Fruit fly (Drosophila melanogaster) whole organism, embryonic: ENCODE data around the gene cic.
A peak's percentile ranks its signal among the peaks of the same experiment; 100 is the strongest.

Experiments
- Ada2b ChIP-seq: fragments of 200-800 bp; sonication (Bioruptor generic); IDR thresholded peaks from 2 replicates; pipeline ENCODE4 v1.3.6; 2022; ENCODE audit warnings: missing biosample characterization, missing genetic modification characterization
- Adf1 ChIP-seq: fragments of 200-800 bp; sonication (Bioruptor generic); IDR thresholded peaks from 2 replicates; pipeline ENCODE4 v1.3.6; 2022; ENCODE audit warnings: missing biosample characterization, missing genetic modification characterization
- Aef1 ChIP-seq: fragments of 200-800 bp; sonication (Bioruptor generic); IDR thresholded peaks from 3 replicates; pipeline ENCODE4 v1.3.6; 2022; ENCODE audit warnings: missing biosample characterization, missing genetic modification characterization
- Asciz ChIP-seq: fragments of 200-800 bp; sonication (Bioruptor generic); optimal IDR thresholded peaks from 2 replicates; lab custom pipeline; 2017; ENCODE audit warnings: missing biosample characterization, mild to moderate bottlenecking, missing genetic modification characterization, missing genetic modification reagents
- Bdp1 ChIP-seq: fragments of 200-800 bp; sonication (Bioruptor generic); optimal IDR thresholded peaks from 3 replicates; lab custom pipeline; 2016; ENCODE audit warnings: missing biosample characterization, missing genetic modification characterization
- CG10274 ChIP-seq: fragments of 200-800 bp; sonication (Bioruptor generic); optimal IDR thresholded peaks from 3 replicates; lab custom pipeline; 2017; ENCODE audit warnings: missing biosample characterization, mild to moderate bottlenecking, missing genetic modification characterization
- CG10654 ChIP-seq: fragments of 200-800 bp; sonication (Bioruptor generic); optimal IDR thresholded peaks from 2 replicates; lab custom pipeline; 2016; ENCODE audit warnings: missing biosample characterization, missing genetic modification characterization
- CG11723 ChIP-seq: fragments of 200-800 bp; sonication (Bioruptor generic); optimal IDR thresholded peaks from 2 replicates; lab custom pipeline; 2017; ENCODE audit warnings: missing biosample characterization, mild to moderate bottlenecking, missing genetic modification characterization
- CG12104 ChIP-seq: fragments of 200-800 bp; sonication (Bioruptor generic); optimal IDR thresholded peaks from 3 replicates; lab custom pipeline; 2016; ENCODE audit warnings: missing biosample characterization, missing genetic modification characterization
- CG12236 ChIP-seq: fragments of 200-800 bp; sonication (Bioruptor generic); optimal IDR thresholded peaks from 2 replicates; lab custom pipeline; 2016; ENCODE audit warnings: missing biosample characterization, missing genetic modification characterization
- CG12744 ChIP-seq: fragments of 200-800 bp; sonication (Bioruptor generic); optimal IDR thresholded peaks from 2 replicates; lab custom pipeline; 2016; ENCODE audit warnings: missing biosample characterization, missing genetic modification characterization
- CG13894 ChIP-seq: fragments of 200-800 bp; sonication (Bioruptor generic); optimal IDR thresholded peaks from 3 replicates; lab custom pipeline; 2018; ENCODE audit warnings: missing biosample characterization, mild to moderate bottlenecking, missing genetic modification characterization, moderate library complexity
- CG18764 ChIP-seq: fragments of 200-800 bp; sonication (Bioruptor generic); optimal IDR thresholded peaks from 3 replicates; lab custom pipeline; 2016; ENCODE audit warnings: missing biosample characterization, missing genetic modification characterization
- CG2199 ChIP-seq: fragments of 200-800 bp; sonication (Bioruptor generic); IDR thresholded peaks from 3 replicates; pipeline ENCODE4 v1.3.6; 2022; ENCODE audit warnings: missing biosample characterization, missing genetic modification characterization
- CG2712 ChIP-seq: fragments of 200-800 bp; optimal IDR thresholded peaks from 3 replicates; lab custom pipeline; 2019; ENCODE audit warnings: missing biosample characterization, mild to moderate bottlenecking, missing genetic modification characterization, moderate library complexity
- CG30020 ChIP-seq: fragments of 200-800 bp; optimal IDR thresholded peaks from 2 replicates; lab custom pipeline; 2019; ENCODE audit warnings: missing biosample characterization, mild to moderate bottlenecking, missing genetic modification characterization, moderate library complexity
- CG32532 ChIP-seq: fragments of 200-800 bp; sonication (Bioruptor generic); IDR thresholded peaks from 2 replicates; pipeline ENCODE4 v1.3.6; 2022; ENCODE audit warnings: missing biosample characterization, missing genetic modification characterization
- CG3407 ChIP-seq: fragments of 200-800 bp; sonication (Bioruptor generic); optimal IDR thresholded peaks from 2 replicates; lab custom pipeline; 2018; ENCODE audit warnings: missing biosample characterization, mild to moderate bottlenecking, missing genetic modification characterization
- CG3726 ChIP-seq: fragments of 200-800 bp; sonication (Bioruptor generic); IDR thresholded peaks from 3 replicates; pipeline ENCODE4, ENCODE4 v1.3.6; 2022; ENCODE audit warnings: missing biosample characterization, missing genetic modification characterization
- CG42726 ChIP-seq: fragments of 200-800 bp; sonication (Bioruptor generic); IDR thresholded peaks from 2 replicates; pipeline ENCODE4 v1.3.6; 2022; ENCODE audit warnings: missing biosample characterization, missing genetic modification characterization; ENCODE audit not compliant: partially characterized antibody
- CG4707 ChIP-seq: fragments of 200-800 bp; sonication (Bioruptor generic); optimal IDR thresholded peaks from 2 replicates; lab custom pipeline; 2018; ENCODE audit warnings: missing biosample characterization, mild to moderate bottlenecking, missing genetic modification characterization, moderate library complexity
- CG6654 ChIP-seq: fragments of 200-800 bp; sonication (Bioruptor generic); optimal IDR thresholded peaks from 2 replicates; lab custom pipeline; 2017; ENCODE audit warnings: missing biosample characterization, mild to moderate bottlenecking, missing genetic modification characterization
- CG6689 ChIP-seq: fragments of 200-800 bp; sonication (Bioruptor generic); IDR thresholded peaks from 2 replicates; pipeline ENCODE4 v1.3.6; 2022; ENCODE audit warnings: missing biosample characterization, missing genetic modification characterization
- CG7839 ChIP-seq: fragments of 200-800 bp; sonication (Bioruptor generic); optimal IDR thresholded peaks from 3 replicates; lab custom pipeline; 2018; ENCODE audit warnings: missing biosample characterization, mild to moderate bottlenecking, missing genetic modification characterization, moderate library complexity
- CG8359 ChIP-seq: fragments of 200-800 bp; sonication (Bioruptor generic); optimal IDR thresholded peaks from 2 replicates; lab custom pipeline; 2017; ENCODE audit warnings: missing biosample characterization, mild to moderate bottlenecking, missing genetic modification characterization, borderline replicate concordance
- Dll ChIP-seq: fragments of 200-800 bp; sonication (Bioruptor generic); IDR thresholded peaks from 4 replicates; pipeline ENCODE4 v1.3.6; 2022; ENCODE audit warnings: missing biosample characterization, missing genetic modification characterization; ENCODE audit not compliant: partially characterized antibody
- E2f1 ChIP-seq: fragments of 200-800 bp; sonication (Bioruptor generic); IDR thresholded peaks from 2 replicates; pipeline ENCODE4 v1.3.6; 2022; ENCODE audit warnings: missing biosample characterization, missing genetic modification characterization
- Fer3 ChIP-seq: fragments of 200-800 bp; sonication (Bioruptor generic); optimal IDR thresholded peaks from 2 replicates; lab custom pipeline; 2018; ENCODE audit warnings: missing biosample characterization, mild to moderate bottlenecking, missing genetic modification characterization, moderate library complexity
- HmgZ ChIP-seq: fragments of 200-800 bp; sonication (Bioruptor generic); optimal IDR thresholded peaks from 2 replicates; lab custom pipeline; 2018; ENCODE audit warnings: missing biosample characterization, mild to moderate bottlenecking, missing genetic modification characterization
- Hr3 ChIP-seq: fragments of 200-800 bp; sonication (Bioruptor generic); optimal IDR thresholded peaks from 3 replicates; lab custom pipeline; 2016; ENCODE audit warnings: missing biosample characterization, missing genetic modification characterization
- Hr78 ChIP-seq, 2 experiments: fragments of 200-800 bp in 1 of 2; fragments of >200 bp in 1 of 2; sonication (Bioruptor generic) in 1 of 2; optimal IDR thresholded peaks; 2 replicates each; lab custom pipeline; 2017 to 2019; ENCODE audit warnings: missing biosample characterization in 2 of 2, missing genetic modification characterization in 2 of 2, mild to moderate bottlenecking in 1 of 2, moderate library complexity in 1 of 2
- Lim3 ChIP-seq: fragments of 200-800 bp; sonication (Bioruptor generic); IDR thresholded peaks from 2 replicates; pipeline ENCODE4 v1.3.6; 2022; ENCODE audit warnings: missing biosample characterization, missing genetic modification characterization
- Ptx1 ChIP-seq: fragments of 200-800 bp; sonication (Bioruptor generic); IDR thresholded peaks from 2 replicates; pipeline ENCODE4 v1.3.6; 2022; ENCODE audit warnings: missing biosample characterization, missing genetic modification characterization
- Rx ChIP-seq: fragments of 200-800 bp; sonication (Bioruptor generic); IDR thresholded peaks from 2 replicates; pipeline ENCODE4 v1.3.6; 2022; ENCODE audit warnings: missing biosample characterization, missing genetic modification characterization
- Scr ChIP-seq: fragments of 200-800 bp; sonication (Bioruptor generic); IDR thresholded peaks from 2 replicates; pipeline ENCODE4 v1.3.6; 2022; ENCODE audit warnings: missing biosample characterization, missing genetic modification characterization; ENCODE audit not compliant: partially characterized antibody
- Side ChIP-seq: fragments of 200-800 bp; sonication (Bioruptor generic); optimal IDR thresholded peaks from 2 replicates; lab custom pipeline; 2016; ENCODE audit warnings: missing biosample characterization, missing genetic modification characterization
- Sox100B ChIP-seq: fragments of 200-800 bp; sonication (Bioruptor generic); optimal IDR thresholded peaks from 3 replicates; lab custom pipeline; 2018; ENCODE audit warnings: missing biosample characterization, mild to moderate bottlenecking, missing genetic modification characterization
- YL-1 ChIP-seq: fragments of 200-800 bp; sonication (Bioruptor generic); optimal IDR thresholded peaks from 3 replicates; lab custom pipeline; 2017; ENCODE audit warnings: missing biosample characterization, mild to moderate bottlenecking, missing genetic modification characterization
- ab ChIP-seq: fragments of 200-800 bp; sonication (Bioruptor generic); optimal IDR thresholded peaks from 2 replicates; lab custom pipeline; 2016; ENCODE audit warnings: missing biosample characterization, missing genetic modification characterization
- bab2 ChIP-seq: fragments of 200-800 bp; sonication (Bioruptor generic); optimal IDR thresholded peaks from 2 replicates; lab custom pipeline; 2016; ENCODE audit warnings: missing biosample characterization, missing genetic modification characterization
- bsh ChIP-seq, 2 experiments: fragments of 200-800 bp; sonication (Bioruptor generic); optimal IDR thresholded peaks; 2 replicates each; lab custom pipeline; 2017 to 2018; ENCODE audit warnings: mild to moderate bottlenecking in 2 of 2, missing biosample characterization in 2 of 2, missing genetic modification characterization in 2 of 2, moderate library complexity in 1 of 2
- chif ChIP-seq, 2 experiments: fragments of 200-800 bp; sonication (Bioruptor generic); optimal IDR thresholded peaks; 3 replicates each; lab custom pipeline; 2016; ENCODE audit warnings: missing biosample characterization in 2 of 2, missing genetic modification characterization in 2 of 2
- dati ChIP-seq: fragments of 200-800 bp; sonication (Bioruptor generic); IDR thresholded peaks from 2 replicates; pipeline ENCODE4 v1.3.6; 2022; ENCODE audit warnings: missing biosample characterization, missing genetic modification characterization
- disco-r ChIP-seq: fragments of 200-800 bp; sonication (Bioruptor generic); optimal IDR thresholded peaks from 2 replicates; lab custom pipeline; 2016; ENCODE audit warnings: missing biosample characterization, missing genetic modification characterization
- ken ChIP-seq: fragments of 200-800 bp; sonication (Bioruptor generic); IDR thresholded peaks from 3 replicates; pipeline ENCODE4 v1.3.6; 2022; ENCODE audit warnings: missing biosample characterization, missing genetic modification characterization
- knrl ChIP-seq: fragments of 200-800 bp; sonication (Bioruptor generic); IDR thresholded peaks from 3 replicates; pipeline ENCODE4 v1.3.6; 2022; ENCODE audit warnings: missing biosample characterization, missing genetic modification characterization; ENCODE audit not compliant: partially characterized antibody
- nerfin-1 ChIP-seq: fragments of 200-800 bp; sonication (Bioruptor generic); optimal IDR thresholded peaks from 3 replicates; lab custom pipeline; 2019; ENCODE audit warnings: missing biosample characterization, mild to moderate bottlenecking, missing genetic modification characterization, moderate library complexity
- org-1 ChIP-seq: fragments of 200-800 bp; sonication (Bioruptor generic); optimal IDR thresholded peaks from 2 replicates; lab custom pipeline; 2017; ENCODE audit warnings: missing biosample characterization, missing genetic modification characterization
- ranshi ChIP-seq: fragments of 200-800 bp; sonication (Bioruptor generic); IDR thresholded peaks from 2 replicates; pipeline ENCODE4 v1.3.6; 2022; ENCODE audit warnings: missing biosample characterization, missing genetic modification characterization
- repo ChIP-seq: fragments of 200-800 bp; sonication (Bioruptor generic); optimal IDR thresholded peaks from 2 replicates; lab custom pipeline; 2016; ENCODE audit warnings: missing biosample characterization, missing genetic modification characterization
- usp ChIP-seq: fragments of >200 bp; optimal IDR thresholded peaks from 2 replicates; lab custom pipeline; 2017; ENCODE audit warnings: missing biosample characterization, missing genetic modification characterization

The cic gene

dm6 chr3R:20252443-20252913 is at the start of gene cic (continued):
- TF ChIP-seq YL-1 (GFP tag; lab: Kevin White, UChicago) = no peak
- no peak for TF ChIP-seq CG2199 (GFP tag; lab: Robert Waterston, UW)
- TF ChIP-seq CG12744 (GFP tag; lab: Kevin White, UChicago) = no peak
- no peak for TF ChIP-seq CG18764
- no peak for TF ChIP-seq CG10274 (GFP tag; lab: Kevin White, UChicago)
- TF ChIP-seq HmgZ = peak; percentile 37
- no peak for TF ChIP-seq CG8359 (GFP tag; lab: Kevin White, UChicago)
- no peak for TF ChIP-seq Sox100B
- peak; percentile 71 for TF ChIP-seq CG42726 (GFP tag; lab: Robert Waterston, UW)
- no peak for TF ChIP-seq Hr78 (GFP tag; optimal IDR thresholded peaks at IDR 0.05; lab: Kevin White, UChicago)
- no peak for TF ChIP-seq CG2712 (tag; lab: Kevin White, UChicago)
- TF ChIP-seq chif (GFP tag; optimal IDR thresholded peaks at IDR 0.05; lab: Kevin White, UChicago) = no peak
- peak; percentile 61 for TF ChIP-seq Scr
- no peak for TF ChIP-seq dati (GFP tag; lab: Robert Waterston, UW)
- TF ChIP-seq Aef1 (GFP tag; lab: Robert Waterston, UW) = no peak
- TF ChIP-seq CG3726 (GFP tag; lab: Robert Waterston, UW) = no peak
- TF ChIP-seq ranshi = no peak
- no peak for TF ChIP-seq Side (GFP tag; lab: Kevin White, UChicago)
- TF ChIP-seq CG30020 (tag; lab: Kevin White, UChicago) = no peak
- TF ChIP-seq ab (GFP tag; lab: Kevin White, UChicago) = no peak
- TF ChIP-seq Ada2b (GFP tag; lab: Robert Waterston, UW) = no peak
- TF ChIP-seq Rx = no peak
- TF ChIP-seq CG12104 (GFP tag; lab: Kevin White, UChicago) = no peak
- TF ChIP-seq CG13894 = peak; percentile 1
- TF ChIP-seq Ptx1 (GFP tag; lab: Robert Waterston, UW) = no peak
- no peak for TF ChIP-seq Adf1 (GFP tag; lab: Robert Waterston, UW)
- peak; percentile 63 for TF ChIP-seq knrl (GFP tag; lab: Robert Waterston, UW)
- 0 out of 2 replicates have a peak, but pooled peaks have one; percentile 8 for TF ChIP-seq CG32532 (GFP tag; lab: Robert Waterston, UW)
- no peak for TF ChIP-seq usp (GFP tag; lab: Kevin White, UChicago)
- TF ChIP-seq disco-r (GFP tag; lab: Kevin White, UChicago) = no peak
- no peak for TF ChIP-seq CG3407 (GFP tag; lab: Kevin White, UChicago)
- TF ChIP-seq CG10654 (GFP tag; lab: Kevin White, UChicago) = no peak
- no peak for TF ChIP-seq bab2 (GFP tag; lab: Kevin White, UChicago)
- TF ChIP-seq CG4707 (GFP tag; lab: Kevin White, UChicago) = no peak
- TF ChIP-seq ken (GFP tag; lab: Robert Waterston, UW) = no peak
- TF ChIP-seq Asciz (GFP tag; lab: Kevin White, UChicago) = no peak
- TF ChIP-seq Lim3 = no peak
- no peak for TF ChIP-seq CG12236 (GFP tag; lab: Kevin White, UChicago)
- no peak for TF ChIP-seq CG11723 (GFP tag; lab: Kevin White, UChicago)
- TF ChIP-seq Hr3 (GFP tag; lab: Kevin White, UChicago) = no peak
- TF ChIP-seq org-1 (GFP tag; lab: Kevin White, UChicago) = no peak
- TF ChIP-seq nerfin-1 (tag; lab: Kevin White, UChicago) = no peak
- no peak for TF ChIP-seq CG6654 (GFP tag; lab: Kevin White, UChicago)
- TF ChIP-seq E2f1 (GFP tag; lab: Robert Waterston, UW) = no peak
- no peak for TF ChIP-seq Bdp1
- no peak for TF ChIP-seq bsh (GFP tag; optimal IDR thresholded peaks at IDR 0.05; lab: Kevin White, UChicago)
- TF ChIP-seq CG6689 (GFP tag; lab: Robert Waterston, UW) = no peak
- no peak for TF ChIP-seq Fer3 (tag; lab: Kevin White, UChicago)
- TF ChIP-seq CG7839 (tag; lab: Kevin White, UChicago) = no peak
- TF ChIP-seq repo (GFP tag; lab: Kevin White, UChicago) = no peak
- TF ChIP-seq Dll (GFP tag; lab: Robert Waterston, UW) = peak; percentile 71; the same call in 3 of the 4 replicates
